Worm (Caenorhabditis elegans) whole organism, L4 larva: ENCODE results near the gene rab-39.
A peak's percentile ranks its signal among the peaks of the same experiment; 100 is the strongest.

Source experiments
- R02D3.7 ChIP-seq: fragments of 150-350 bp; sonication (generic microtip); optimal IDR thresholded peaks from 3 replicates; lab custom pipeline; 2014; ENCODE audit warnings: missing biosample characterization, missing genetic modification characterization
- egl-43 ChIP-seq: fragments of 200-800 bp; sonication (Bioruptor generic); IDR thresholded peaks from 2 replicates; pipeline ENCODE4 v1.3.6; 2022; ENCODE audit warnings: missing genetic modification reagents, missing genetic modification characterization, missing compliant biosample characterization
- hif-1 ChIP-seq, 2 experiments: sonication (generic microtip); optimal IDR thresholded peaks; 2 replicates each; lab custom pipeline; 2016 to 2017; ENCODE audit warnings: missing compliant biosample characterization in 2 of 2, missing genetic modification characterization in 2 of 2, missing genetic modification reagents in 2 of 2, missing genotype in 2 of 2, mild to moderate bottlenecking in 1 of 2
- nhr-25 ChIP-seq: sonication (generic microtip); optimal IDR thresholded peaks from 2 replicates; lab custom pipeline; 2017; ENCODE audit warnings: missing genetic modification characterization, mild to moderate bottlenecking, missing compliant biosample characterization, antibody characterized with exemption, moderate library complexity, borderline replicate concordance; ENCODE audit not compliant: insufficient read depth
- unc-130 ChIP-seq: sonication (generic microtip); optimal IDR thresholded peaks from 2 replicates; lab custom pipeline; 2016; ENCODE audit warnings: missing genetic modification reagents, missing genetic modification characterization, missing compliant biosample characterization
- zfp-3 ChIP-seq: fragments of 200-800 bp; sonication (Bioruptor generic); conservative IDR thresholded peaks from 2 replicates; pipeline ENCODE4 v1.3.6; 2022; ENCODE audit warnings: missing genetic modification reagents, missing genetic modification characterization, missing compliant biosample characterization

DNA sequence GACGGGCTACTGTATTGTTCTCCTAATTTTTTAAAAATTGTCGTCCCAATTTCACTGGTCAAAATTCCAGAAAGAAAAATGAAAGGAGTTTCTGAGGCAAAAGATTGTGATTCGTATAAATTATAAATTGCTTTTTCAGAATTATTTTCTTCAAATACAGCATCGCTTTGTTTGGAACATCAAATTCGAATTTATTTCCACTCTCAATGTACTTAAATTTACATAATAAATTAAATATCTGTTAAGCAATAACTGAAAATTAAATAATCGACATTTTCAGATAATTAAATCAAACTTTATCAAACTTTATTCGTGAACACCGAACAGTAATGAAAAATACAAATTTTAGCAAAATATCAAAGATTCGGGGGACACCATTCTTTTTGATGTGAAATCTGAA is 48.0 kb downstream of the rab-39 start:
- TF ChIP-seq egl-43 (GFP tag; lab: Robert Waterston, UW): no peak
- TF ChIP-seq hif-1 (tag; optimal IDR thresholded peaks at IDR 0.05; lab: Kevin White, UChicago): no peak
- no peak for TF ChIP-seq R02D3.7 (tag; lab: Kevin White, UChicago)
- TF ChIP-seq nhr-25: no peak
- TF ChIP-seq zfp-3 (GFP tag; lab: Robert Waterston, UW): 0 out of 2 replicates have a peak, but pooled peaks have one; percentile 38
- TF ChIP-seq unc-130 (GFP tag; lab: Kevin White, UChicago): no peak
